Worm (Caenorhabditis elegans) whole organism, L1 larva: ENCODE data around the gene T25E4.1.

ENCODE experiments used
- C16A3.4 ChIP-seq: fragments of 150-350 bp; optimal IDR thresholded peaks from 2 replicates; lab custom pipeline; 2014; ENCODE audit warnings: missing biosample characterization, missing genetic modification characterization
- Y116A8C.19 ChIP-seq: sonication (generic microtip); optimal IDR thresholded peaks from 2 replicates; lab custom pipeline; 2016; ENCODE audit warnings: missing compliant biosample characterization, missing genetic modification characterization, borderline replicate concordance
- alr-1 ChIP-seq: fragments of 200-800 bp; sonication (Bioruptor generic); optimal IDR thresholded peaks from 2 replicates; lab custom pipeline; 2018; ENCODE audit warnings: borderline replicate concordance, mild to moderate bottlenecking, missing genetic modification characterization, missing compliant biosample characterization
- aly-2 ChIP-seq: fragments of 150-350 bp; optimal IDR thresholded peaks from 2 replicates; lab custom pipeline; 2014; ENCODE audit warnings: missing biosample characterization, missing genetic modification characterization
- blmp-1 ChIP-seq: fragments of 150-350 bp; optimal IDR thresholded peaks from 2 replicates; lab custom pipeline; 2014; ENCODE audit warnings: missing biosample characterization, missing genetic modification characterization
- efl-1 ChIP-seq, 4 experiments: fragments of 150-350 bp; optimal IDR thresholded peaks in 3 of 4; peaks in 1 of 4; 1 replicate in 1 of 4; 2 replicates in 3 of 4; lab custom pipeline; 2014; ENCODE audit warnings: missing biosample characterization in 2 of 4, missing genetic modification characterization in 2 of 4, missing genetic modification reagents in 2 of 4
- egl-13 ChIP-seq: sonication (generic microtip); optimal IDR thresholded peaks from 2 replicates; lab custom pipeline; 2016; ENCODE audit warnings: missing genotype, missing genetic modification reagents, missing genetic modification characterization, missing compliant biosample characterization
- elt-2 ChIP-seq: sonication (generic microtip); optimal IDR thresholded peaks from 2 replicates; lab custom pipeline; 2016; ENCODE audit warnings: missing genetic modification characterization, mild to moderate bottlenecking, inconsistent platforms, missing compliant biosample characterization, missing genetic modification reagents
- elt-3 ChIP-seq, 6 experiments: fragments of 150-350 bp in 1 of 6; sonication (generic microtip); optimal IDR thresholded peaks; 2 replicates each; lab custom pipeline; 2017 to 2018; ENCODE audit warnings: missing biosample characterization in 6 of 6, missing genetic modification characterization in 6 of 6, inconsistent platforms in 1 of 6
- fos-1 ChIP-seq: fragments of 150-350 bp; optimal IDR thresholded peaks from 2 replicates; lab custom pipeline; 2014; ENCODE audit warnings: missing biosample characterization, missing genetic modification characterization
- hlh-17 ChIP-seq: fragments of 200-800 bp; sonication (Bioruptor generic); optimal IDR thresholded peaks from 2 replicates; lab custom pipeline; 2018; ENCODE audit warnings: missing genetic modification characterization, mild to moderate bottlenecking, missing compliant biosample characterization, moderate library complexity, borderline replicate concordance
- isw-1 ChIP-seq: fragments of 200-800 bp; sonication (Bioruptor generic); IDR thresholded peaks from 2 replicates; pipeline ENCODE4 v1.3.6; 2022; ENCODE audit warnings: missing genetic modification characterization, missing compliant biosample characterization
- lin-14 ChIP-seq: fragments of 200-800 bp; sonication (Bioruptor generic); optimal IDR thresholded peaks from 2 replicates; lab custom pipeline; 2018; ENCODE audit warnings: mild to moderate bottlenecking, missing genetic modification characterization, moderate library complexity, missing compliant biosample characterization
- lsy-2 ChIP-seq, 2 experiments: fragments of 150-350 bp; optimal IDR thresholded peaks; 2 replicates each; lab custom pipeline; 2014; ENCODE audit warnings: missing biosample characterization in 2 of 2, missing genetic modification characterization in 2 of 2
- mab-9 ChIP-seq: fragments of 200-800 bp; sonication (Bioruptor generic); IDR thresholded peaks from 2 replicates; pipeline ENCODE4 v1.3.6; 2022; ENCODE audit warnings: missing genetic modification reagents, missing genetic modification characterization, missing compliant biosample characterization
- mef-2 ChIP-seq: fragments of 150-350 bp; optimal IDR thresholded peaks from 2 replicates; lab custom pipeline; 2014; ENCODE audit warnings: missing biosample characterization, missing genetic modification characterization
- nhr-19 ChIP-seq: fragments of 200-800 bp; sonication (Bioruptor generic); conservative IDR thresholded peaks from 2 replicates; pipeline ENCODE4 v1.3.6; 2022; ENCODE audit warnings: missing genetic modification characterization, missing compliant biosample characterization
- nhr-20 ChIP-seq: sonication (generic microtip); optimal IDR thresholded peaks from 2 replicates; lab custom pipeline; 2016; ENCODE audit warnings: mild to moderate bottlenecking, missing genetic modification characterization, missing compliant biosample characterization
- nhr-71 ChIP-seq: sonication (generic microtip); optimal IDR thresholded peaks from 2 replicates; lab custom pipeline; 2016; ENCODE audit warnings: mild to moderate bottlenecking, missing genetic modification characterization, moderate library complexity, missing compliant biosample characterization
- nhr-76 ChIP-seq: sonication (generic microtip); optimal IDR thresholded peaks from 2 replicates; lab custom pipeline; 2017; ENCODE audit warnings: missing biosample characterization, missing genetic modification characterization
- nhr-77 ChIP-seq: fragments of 150-350 bp; optimal IDR thresholded peaks from 2 replicates; lab custom pipeline; 2014; ENCODE audit warnings: missing biosample characterization, missing genetic modification characterization
- nhr-85 ChIP-seq: sonication (generic microtip); peaks from one replicate; lab custom pipeline; 2016; ENCODE audit warnings: missing genetic modification characterization, inconsistent platforms, missing compliant biosample characterization
- nhr-90 ChIP-seq: sonication (generic microtip); optimal IDR thresholded peaks from 2 replicates; lab custom pipeline; 2016; ENCODE audit warnings: mild to moderate bottlenecking, missing genetic modification characterization, missing compliant biosample characterization; ENCODE audit not compliant: poor library complexity
- skn-1 ChIP-seq: fragments of 150-350 bp; optimal IDR thresholded peaks from 2 replicates; lab custom pipeline; 2014; ENCODE audit warnings: missing biosample characterization, missing genetic modification characterization
- snpc-4 ChIP-seq: fragments of 150-350 bp; optimal IDR thresholded peaks from 2 replicates; lab custom pipeline; 2014; ENCODE audit warnings: missing biosample characterization, missing genetic modification characterization
- snu-23 ChIP-seq: sonication (generic microtip); optimal IDR thresholded peaks from 2 replicates; lab custom pipeline; 2016; ENCODE audit warnings: missing genetic modification characterization, missing compliant biosample characterization
- sox-4 ChIP-seq: sonication (generic microtip); optimal IDR thresholded peaks from 2 replicates; lab custom pipeline; 2016; ENCODE audit warnings: missing genetic modification characterization, missing compliant biosample characterization
- sptf-1 ChIP-seq: fragments of 150-350 bp; optimal IDR thresholded peaks from 2 replicates; lab custom pipeline; 2014; ENCODE audit warnings: missing biosample characterization, missing genetic modification characterization
- sup-37 ChIP-seq: fragments of 200-800 bp; sonication (Bioruptor generic); optimal IDR thresholded peaks from 2 replicates; lab custom pipeline; 2018; ENCODE audit warnings: mild to moderate bottlenecking, missing genetic modification characterization, missing compliant biosample characterization
- swsn-7 ChIP-seq: sonication (generic microtip); optimal IDR thresholded peaks from 2 replicates; lab custom pipeline; 2016; ENCODE audit warnings: missing genetic modification characterization, missing compliant biosample characterization
- tbx-2 ChIP-seq: sonication (generic microtip); optimal IDR thresholded peaks from 2 replicates; lab custom pipeline; 2016; ENCODE audit warnings: missing genetic modification characterization, missing compliant biosample characterization
- tlp-1 ChIP-seq: fragments of 150-350 bp; optimal IDR thresholded peaks from 2 replicates; lab custom pipeline; 2014; ENCODE audit warnings: missing biosample characterization, missing genetic modification characterization
- unc-130 ChIP-seq: fragments of 150-350 bp; optimal IDR thresholded peaks from 2 replicates; lab custom pipeline; 2017; ENCODE audit warnings: missing biosample characterization, missing genetic modification characterization, inconsistent platforms
- ztf-11 ChIP-seq, 2 experiments: sonication (generic microtip); optimal IDR thresholded peaks; 2 replicates each; lab custom pipeline; 2016 to 2017; ENCODE audit warnings: missing genetic modification characterization in 2 of 2, missing biosample characterization in 1 of 2, missing compliant biosample characterization in 1 of 2
- ztf-4 ChIP-seq: fragments of 150-350 bp; optimal IDR thresholded peaks from 2 replicates; lab custom pipeline; 2014; ENCODE audit warnings: missing biosample characterization, missing genetic modification characterization

Gene T25E4.1

DNA sequence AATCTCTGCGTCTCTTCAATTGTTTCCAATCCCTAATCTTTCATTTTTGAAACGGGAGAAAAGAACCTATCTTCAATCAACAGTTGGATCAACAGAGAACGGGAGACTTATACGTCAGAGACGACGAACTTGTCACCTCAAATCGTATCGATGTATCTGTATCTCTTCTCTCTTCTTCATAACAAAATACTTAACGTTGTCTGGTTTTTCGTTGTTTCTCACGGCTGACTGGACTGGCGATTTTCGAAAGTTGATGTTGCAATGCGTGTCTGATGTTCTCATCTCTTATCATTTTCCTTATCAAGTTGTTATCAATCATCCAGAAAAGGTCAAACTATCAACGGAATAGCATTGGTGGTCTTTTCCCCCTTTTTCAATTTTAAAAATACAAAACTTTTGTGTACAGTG is 27.4 kb downstream of the T25E4.1 start (continued):
- no peak for TF ChIP-seq ztf-11 (tag; optimal IDR thresholded peaks at IDR 0.05; lab: Kevin White, UChicago)
- no peak for TF ChIP-seq nhr-77
- TF ChIP-seq tlp-1 (tag; lab: Kevin White, UChicago), result no peak
- TF ChIP-seq snpc-4 (tag; lab: Kevin White, UChicago), result peak; percentile 3
- no peak for TF ChIP-seq aly-2
- TF ChIP-seq sox-4 (tag; lab: Kevin White, UChicago), result no peak
- TF ChIP-seq tbx-2 (tag; lab: Kevin White, UChicago), result peak; percentile 74
- no peak for TF ChIP-seq nhr-76
- TF ChIP-seq mef-2, result no peak
- peak; percentile 93 for TF ChIP-seq blmp-1 (tag; lab: Kevin White, UChicago)
- peak; percentile 72 for TF ChIP-seq nhr-90 (tag; lab: Kevin White, UChicago)
- peak; percentile 65 for TF ChIP-seq nhr-19 (GFP tag; lab: Robert Waterston, UW)
- TF ChIP-seq snu-23 (GFP tag; lab: Kevin White, UChicago), result peak; percentile 89

- TF ChIP-seq alr-1 (tag; lab: Kevin White, UChicago) (no peak), efl-1 (optimal IDR thresholded peaks at IDR 0.05; lab: Kevin White, UChicago) (no peak), efl-1 (GFP tag; optimal IDR thresholded peaks at IDR 0.05 in 1 of 2; lab: Kevin White, UChicago) (no peak), unc-130 (tag; lab: Kevin White, UChicago) (no peak), hlh-17 (GFP tag; lab: Kevin White, UChicago) (no peak), tlp-1 (tag; lab: Kevin White, UChicago) (no peak), ztf-4 (tag; lab: Kevin White, UChicago) (no peak), egl-13 (no peak), nhr-19 (GFP tag; lab: Robert Waterston, UW) (no peak), Y116A8C.19 (tag; lab: Kevin White, UChicago) (no peak), lsy-2 (tag; optimal IDR thresholded peaks at IDR 0.05; lab: Kevin White, UChicago) (no peak), nhr-77 (no peak), swsn-7 (tag; lab: Kevin White, UChicago) (no peak), mef-2 (no peak), nhr-76 (no peak), elt-2 (tag; lab: Kevin White, UChicago) (no peak), isw-1 (GFP tag; lab: Robert Waterston, UW) (no peak), nhr-71 (tag; lab: Kevin White, UChicago) (no peak), skn-1 (no peak), mab-9 (GFP tag; lab: Robert Waterston, UW) (no peak), sup-37 (GFP tag; lab: Kevin White, UChicago) (no peak)
These were observed 29.6 kb downstream of the T25E4.1 start, which contains the start of gene C17G10.7 for ce11 chrII:5607756-5608155. Gene C17G10.7 (minus strand): TSS chrII:5607856.

DNA sequence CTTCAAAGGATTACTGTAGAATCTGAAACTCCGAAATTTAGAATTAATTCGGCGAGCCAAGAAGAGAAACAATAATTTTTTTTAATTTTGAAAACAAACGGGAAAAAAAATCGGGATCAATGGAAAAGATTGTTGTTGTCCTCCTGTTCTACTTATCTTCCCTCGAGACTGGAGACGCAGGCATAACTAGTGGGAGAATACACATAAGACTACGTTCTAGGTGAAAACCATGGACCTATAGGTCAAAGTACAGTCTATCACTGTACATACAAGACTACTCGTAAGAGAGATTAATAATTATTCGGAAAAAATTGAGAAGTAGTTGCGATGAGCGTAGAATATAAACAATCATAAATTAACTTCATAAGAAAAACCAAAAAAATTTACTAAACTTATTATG is 41.2 kb downstream of the T25E4.1 start, which contains the start of gene dhs-6:
dhs-6 (minus strand) TSS at position 22 of the 400 bp plus-strand sequence.
- TF ChIP-seq snu-23 (GFP tag; lab: Kevin White, UChicago) (peak; percentile 1), lin-14 (peak; percentile 18), blmp-1 (tag; lab: Kevin White, UChicago) (peak; percentile 58), fos-1 (tag; lab: Kevin White, UChicago) (no peak), elt-2 (tag; lab: Kevin White, UChicago) (peak; percentile 20), lsy-2 (tag; optimal IDR thresholded peaks at IDR 0.05; lab: Kevin White, UChicago) (peak in 1 of 2 experiments; percentile 6), snpc-4 (tag; lab: Kevin White, UChicago) (no peak), nhr-71 (tag; lab: Kevin White, UChicago) (peak; percentile 13), elt-3 (tag; optimal IDR thresholded peaks at IDR 0.05; lab: Kevin White, UChicago) (peak in 2 of 6 experiments; percentile 6 to 18), sptf-1 (no peak), nhr-85 (tag; lab: Kevin White, UChicago) (peak; percentile 56), nhr-20 (tag; lab: Kevin White, UChicago) (peak; percentile 77), C16A3.4 (tag; lab: Kevin White, UChicago) (peak; percentile 15)
- TF ChIP-seq, all 84 proteins: peak for 10
